Worm (Caenorhabditis elegans): Measurements from ENCODE around the gene dpyd-1.
A peak's percentile ranks its signal among the peaks of the same experiment; 100 is the strongest.

DNA sequence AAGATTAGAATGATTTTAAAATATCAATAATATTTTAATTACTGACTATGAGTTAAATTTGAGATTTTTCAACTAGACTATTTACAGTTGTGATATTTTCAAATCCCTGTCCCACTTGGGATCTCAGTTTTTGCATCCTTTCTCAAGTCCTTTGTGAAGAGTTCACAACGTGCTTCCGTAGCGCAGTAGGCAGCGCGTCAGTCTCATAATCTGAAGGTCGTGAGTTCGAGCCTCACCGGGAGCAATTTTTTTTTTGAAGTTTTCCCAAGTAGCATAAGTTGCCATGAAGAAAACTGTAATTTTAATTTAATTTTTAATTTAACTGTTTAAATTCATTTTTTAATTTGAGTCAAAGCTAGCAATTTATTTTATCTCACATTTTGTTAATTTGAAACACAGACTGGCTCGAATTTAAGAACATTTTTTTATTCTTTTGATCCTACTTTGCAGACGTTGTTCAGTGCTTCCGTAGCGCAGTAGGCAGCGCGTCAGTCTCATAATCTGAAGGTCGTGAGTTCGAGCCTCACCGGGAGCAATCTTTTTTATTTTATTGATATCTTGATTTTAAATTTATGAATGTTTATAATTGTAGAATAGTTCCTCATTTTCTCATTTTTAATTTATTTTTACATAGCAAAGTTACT lies 17.7 kb downstream of the dpyd-1 start:
- no peak for TF ChIP-seq nhr-28 (tag; optimal IDR thresholded peaks at IDR 0.05)
- TF ChIP-seq aly-2 (tag; optimal IDR thresholded peaks at IDR 0.05) = no peak
- TF ChIP-seq R02D3.7 (tag; optimal IDR thresholded peaks at IDR 0.05) = no peak
- no peak for TF ChIP-seq attf-4 (tag; optimal IDR thresholded peaks at IDR 0.05)
- TF ChIP-seq unc-39 (tag; optimal IDR thresholded peaks at IDR 0.05) = no peak
- TF ChIP-seq nhr-237 (tag; optimal IDR thresholded peaks at IDR 0.05) = no peak
- TF ChIP-seq nhr-76 (tag; optimal IDR thresholded peaks at IDR 0.05) = no peak
- TF ChIP-seq duxl-1 (tag; optimal IDR thresholded peaks at IDR 0.05; ENCODE audit: poor library complexity) = peak; percentile 29

Measured in whole organism, L4 larva.